Worm (Caenorhabditis elegans) whole organism, L1 larva: ENCODE results near the gene Y53F4B.25.
A peak's percentile ranks its signal among the peaks of the same experiment; 100 is the strongest.
"Not testable (repeated sequence)": the region's sequence is repeated elsewhere in the genome, so short reads cannot be mapped to it uniquely, and the experiment has no call there.

Source experiments
- C16A3.4 ChIP-seq: fragments of 150-350 bp; optimal IDR thresholded peaks from 2 replicates; lab custom pipeline; 2014; ENCODE audit warnings: missing biosample characterization, missing genetic modification characterization
- ama-1 ChIP-seq: fragments of 150-350 bp; optimal IDR thresholded peaks from 2 replicates; lab custom pipeline; 2014
- blmp-1 ChIP-seq: fragments of 150-350 bp; optimal IDR thresholded peaks from 2 replicates; lab custom pipeline; 2014; ENCODE audit warnings: missing biosample characterization, missing genetic modification characterization
- ceh-63 ChIP-seq: fragments of 200-800 bp; sonication (Bioruptor generic); optimal IDR thresholded peaks from 2 replicates; lab custom pipeline; 2018; ENCODE audit warnings: mild to moderate bottlenecking, missing genetic modification characterization, missing compliant biosample characterization
- ceh-8 ChIP-seq: fragments of 200-800 bp; sonication (Bioruptor generic); optimal IDR thresholded peaks from 2 replicates; lab custom pipeline; 2018; ENCODE audit warnings: mild to moderate bottlenecking, missing genetic modification characterization, moderate library complexity, missing compliant biosample characterization
- ceh-82 ChIP-seq, 3 experiments: fragments of 150-350 bp in 1 of 3; sonication (generic microtip) in 2 of 3; optimal IDR thresholded peaks; 2 replicates each; lab custom pipeline; 2014 to 2017; ENCODE audit warnings: missing biosample characterization in 3 of 3, missing genetic modification characterization in 3 of 3
- ceh-90 ChIP-seq: sonication (generic microtip); optimal IDR thresholded peaks from 2 replicates; lab custom pipeline; 2016; ENCODE audit warnings: missing genetic modification characterization, missing compliant biosample characterization
- ces-1 ChIP-seq: fragments of 150-350 bp; optimal IDR thresholded peaks from 2 replicates; lab custom pipeline; 2014; ENCODE audit warnings: missing biosample characterization, missing genetic modification reagents, missing genetic modification characterization
- dpl-1 ChIP-seq, 3 experiments: fragments of 150-350 bp in 2 of 3; sonication (generic microtip) in 1 of 3; optimal IDR thresholded peaks; 2 replicates each; lab custom pipeline; 2014 to 2017; ENCODE audit warnings: missing biosample characterization in 3 of 3, missing genetic modification characterization in 3 of 3, missing genetic modification reagents in 3 of 3
- dsc-1 ChIP-seq: sonication (generic microtip); optimal IDR thresholded peaks from 2 replicates; lab custom pipeline; 2016; ENCODE audit warnings: mild to moderate bottlenecking, missing genetic modification characterization, missing compliant biosample characterization
- efl-1 ChIP-seq, 4 experiments: fragments of 150-350 bp; optimal IDR thresholded peaks in 3 of 4; peaks in 1 of 4; 1 replicate in 1 of 4; 2 replicates in 3 of 4; lab custom pipeline; 2014; ENCODE audit warnings: missing biosample characterization in 2 of 4, missing genetic modification characterization in 2 of 4, missing genetic modification reagents in 2 of 4
- egl-27 ChIP-seq, 2 experiments: fragments of 150-350 bp in 1 of 2; sonication (generic microtip); optimal IDR thresholded peaks; 3 replicates each; lab custom pipeline; 2017 to 2018; ENCODE audit warnings: missing biosample characterization in 2 of 2, missing genetic modification characterization in 2 of 2, missing genetic modification reagents in 2 of 2
- elt-2 ChIP-seq: sonication (generic microtip); optimal IDR thresholded peaks from 2 replicates; lab custom pipeline; 2016; ENCODE audit warnings: missing genetic modification characterization, mild to moderate bottlenecking, inconsistent platforms, missing compliant biosample characterization, missing genetic modification reagents
- ets-5 ChIP-seq: fragments of 200-800 bp; sonication (Bioruptor generic); IDR thresholded peaks from 2 replicates; pipeline ENCODE4 v1.3.6; 2022; ENCODE audit warnings: missing genetic modification characterization, missing compliant biosample characterization
- fkh-8 ChIP-seq: sonication (generic microtip); optimal IDR thresholded peaks from 2 replicates; lab custom pipeline; 2016; ENCODE audit warnings: mild to moderate bottlenecking, missing genetic modification characterization, missing compliant biosample characterization
- fos-1 ChIP-seq: fragments of 150-350 bp; optimal IDR thresholded peaks from 2 replicates; lab custom pipeline; 2014; ENCODE audit warnings: missing biosample characterization, missing genetic modification characterization
- jun-1 ChIP-seq: fragments of 150-350 bp; optimal IDR thresholded peaks from 2 replicates; lab custom pipeline; 2014; ENCODE audit warnings: missing biosample characterization, missing genetic modification reagents, missing genetic modification characterization
- lin-13 ChIP-seq: fragments of 150-350 bp; optimal IDR thresholded peaks from 2 replicates; lab custom pipeline; 2014; ENCODE audit warnings: missing biosample characterization, missing genetic modification reagents, missing genetic modification characterization
- lin-14 ChIP-seq: fragments of 200-800 bp; sonication (Bioruptor generic); optimal IDR thresholded peaks from 2 replicates; lab custom pipeline; 2018; ENCODE audit warnings: mild to moderate bottlenecking, missing genetic modification characterization, moderate library complexity, missing compliant biosample characterization
- lin-15B ChIP-seq: fragments of 150-350 bp; sonication (generic microtip); optimal IDR thresholded peaks from 3 replicates; lab custom pipeline; 2014; ENCODE audit warnings: missing biosample characterization, missing genetic modification characterization
- lin-35 ChIP-seq, 2 experiments: fragments of 150-350 bp; optimal IDR thresholded peaks; 2 replicates each; lab custom pipeline; 2014; ENCODE audit warnings: missing biosample characterization in 2 of 2, missing genetic modification characterization in 2 of 2, missing genetic modification reagents in 2 of 2
- lin-39 ChIP-seq: fragments of 150-350 bp; optimal IDR thresholded peaks from 2 replicates; lab custom pipeline; 2014; ENCODE audit warnings: missing biosample characterization, missing genetic modification reagents, missing genetic modification characterization
- mab-9 ChIP-seq: fragments of 200-800 bp; sonication (Bioruptor generic); IDR thresholded peaks from 2 replicates; pipeline ENCODE4 v1.3.6; 2022; ENCODE audit warnings: missing genetic modification reagents, missing genetic modification characterization, missing compliant biosample characterization
- mdl-1 ChIP-seq, 2 experiments: fragments of 150-350 bp; optimal IDR thresholded peaks; 2 replicates each; lab custom pipeline; 2014 to 2017; ENCODE audit warnings: missing biosample characterization in 2 of 2, missing genetic modification characterization in 2 of 2, inconsistent platforms in 1 of 2
- nhr-11 ChIP-seq: fragments of 150-350 bp; optimal IDR thresholded peaks from 2 replicates; lab custom pipeline; 2014; ENCODE audit warnings: missing biosample characterization, missing genetic modification characterization
- nhr-237 ChIP-seq: fragments of 150-350 bp; optimal IDR thresholded peaks from 2 replicates; lab custom pipeline; 2014; ENCODE audit warnings: missing biosample characterization, missing genetic modification characterization
- nhr-47 ChIP-seq: sonication (generic microtip); optimal IDR thresholded peaks from 2 replicates; lab custom pipeline; 2016; ENCODE audit warnings: mild to moderate bottlenecking, missing genetic modification characterization, moderate library complexity, missing compliant biosample characterization
- nhr-76 ChIP-seq: sonication (generic microtip); optimal IDR thresholded peaks from 2 replicates; lab custom pipeline; 2017; ENCODE audit warnings: missing biosample characterization, missing genetic modification characterization
- nhr-77 ChIP-seq: fragments of 150-350 bp; optimal IDR thresholded peaks from 2 replicates; lab custom pipeline; 2014; ENCODE audit warnings: missing biosample characterization, missing genetic modification characterization
- nhr-85 ChIP-seq: sonication (generic microtip); peaks from one replicate; lab custom pipeline; 2016; ENCODE audit warnings: missing genetic modification characterization, inconsistent platforms, missing compliant biosample characterization
- rnt-1 ChIP-seq: sonication (generic microtip); optimal IDR thresholded peaks from 2 replicates; lab custom pipeline; 2016; ENCODE audit warnings: mild to moderate bottlenecking, missing genetic modification characterization, moderate library complexity, missing compliant biosample characterization
- snpc-4 ChIP-seq: fragments of 150-350 bp; optimal IDR thresholded peaks from 2 replicates; lab custom pipeline; 2014; ENCODE audit warnings: missing biosample characterization, missing genetic modification characterization
- snu-23 ChIP-seq: sonication (generic microtip); optimal IDR thresholded peaks from 2 replicates; lab custom pipeline; 2016; ENCODE audit warnings: missing genetic modification characterization, missing compliant biosample characterization
- swsn-7 ChIP-seq: sonication (generic microtip); optimal IDR thresholded peaks from 2 replicates; lab custom pipeline; 2016; ENCODE audit warnings: missing genetic modification characterization, missing compliant biosample characterization
- tbx-2 ChIP-seq: sonication (generic microtip); optimal IDR thresholded peaks from 2 replicates; lab custom pipeline; 2016; ENCODE audit warnings: missing genetic modification characterization, missing compliant biosample characterization
- tlp-1 ChIP-seq: fragments of 150-350 bp; optimal IDR thresholded peaks from 2 replicates; lab custom pipeline; 2014; ENCODE audit warnings: missing biosample characterization, missing genetic modification characterization
- unc-30 ChIP-seq: sonication (generic microtip); optimal IDR thresholded peaks from 2 replicates; lab custom pipeline; 2017; ENCODE audit warnings: missing biosample characterization, missing genetic modification characterization
- unc-98 ChIP-seq: fragments of 200-800 bp; sonication (Bioruptor generic); IDR thresholded peaks from 2 replicates; pipeline ENCODE4 v1.3.6; 2022; ENCODE audit warnings: missing genetic modification characterization, missing compliant biosample characterization
- vab-15 ChIP-seq: sonication (generic microtip); optimal IDR thresholded peaks from 2 replicates; lab custom pipeline; 2017; ENCODE audit warnings: missing genotype, mild to moderate bottlenecking, missing genetic modification characterization, missing compliant biosample characterization
- xbp-1 ChIP-seq: sonication (generic microtip); optimal IDR thresholded peaks from 2 replicates; lab custom pipeline; 2016; ENCODE audit warnings: missing genetic modification characterization, missing compliant biosample characterization
- zag-1 ChIP-seq: fragments of 150-350 bp; optimal IDR thresholded peaks from 2 replicates; lab custom pipeline; 2014; ENCODE audit warnings: missing biosample characterization, missing genetic modification characterization
- zip-4 ChIP-seq: fragments of 200-800 bp; sonication (Bioruptor generic); optimal IDR thresholded peaks from 2 replicates; lab custom pipeline; 2018; ENCODE audit warnings: mild to moderate bottlenecking, missing genetic modification characterization, moderate library complexity, missing compliant biosample characterization

The Y53F4B.25 gene

DNA sequence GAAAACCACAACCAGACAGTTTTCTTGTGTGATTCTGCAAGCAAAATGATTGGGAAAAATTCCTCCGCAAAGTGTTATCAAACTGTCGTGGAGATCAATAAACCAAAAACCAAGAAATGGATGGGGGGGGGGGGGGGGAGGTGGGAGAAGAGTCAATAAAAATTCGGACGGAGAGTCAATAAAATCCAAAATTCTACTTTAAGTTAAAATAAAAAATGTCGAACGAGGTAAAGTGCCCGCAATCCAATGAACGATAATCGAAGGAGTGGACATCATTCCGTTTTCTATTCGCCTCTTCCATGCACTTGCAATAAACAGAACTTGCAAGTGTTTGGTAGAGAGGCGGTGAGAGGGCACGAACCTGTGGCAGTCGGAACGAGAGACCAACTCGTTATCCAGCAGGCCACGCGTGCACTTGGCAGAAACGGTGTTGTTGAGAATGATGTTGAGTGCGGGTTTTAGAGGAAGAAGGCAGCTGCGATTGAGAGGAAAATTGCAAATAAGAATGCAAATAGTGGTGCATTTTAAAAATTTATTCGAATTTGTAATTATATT, 29.8 kb downstream of the Y53F4B.25 start, which contains the start of gene gst-27 (continued):
- TF ChIP-seq xbp-1 (tag; lab: Kevin White, UChicago) (peak; percentile 70), vab-15 (tag; lab: Kevin White, UChicago) (no peak), jun-1 (tag; lab: Kevin White, UChicago) (peak; percentile 60), swsn-7 (peak; percentile 86), nhr-76 (tag; lab: Kevin White, UChicago) (peak; percentile 73), elt-2 (tag; lab: Kevin White, UChicago) (peak; percentile 55), C16A3.4 (tag; lab: Kevin White, UChicago) (peak; percentile 92), fos-1 (tag; lab: Kevin White, UChicago) (peak; percentile 83), ama-1 (peak; percentile 14), unc-30 (tag; lab: Kevin White, UChicago) (no peak), nhr-11 (tag; lab: Kevin White, UChicago) (peak; percentile 18), lin-35 (GFP tag; optimal IDR thresholded peaks at IDR 0.05; lab: Kevin White, UChicago) (peak; percentile 80 to 90), dpl-1 (GFP tag; optimal IDR thresholded peaks at IDR 0.05; lab: Kevin White, UChicago) (peak; percentile 59 to 74 (median 67))

DNA sequence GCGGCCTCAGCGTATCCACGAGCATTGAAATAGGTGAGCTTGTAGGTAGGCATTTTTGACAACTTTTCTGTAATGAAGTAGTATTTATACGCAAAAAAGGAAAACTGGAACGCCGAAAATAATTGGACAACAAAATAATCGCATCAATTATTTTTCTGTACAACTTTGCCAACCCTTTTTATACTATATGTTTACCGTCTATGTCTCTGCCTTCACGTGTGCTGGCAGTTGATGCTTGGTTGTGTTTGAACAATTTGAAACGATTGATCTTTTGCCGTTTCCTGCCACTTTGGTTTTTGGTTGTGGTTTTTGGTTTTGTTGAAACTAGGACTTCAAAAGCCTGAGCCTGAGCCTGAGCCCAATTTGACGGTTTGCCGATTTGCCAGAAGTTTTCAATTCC, 31.4 kb downstream of the Y53F4B.25 start, which contains the start of gene gst-28:
Gene gst-28, minus strand, starts transcription at position 238 of the 400 bp plus-strand sequence.
- TF ChIP-seq lin-15B (tag; lab: Kevin White, UChicago) (no peak), ets-5 (GFP tag; lab: Robert Waterston, UW) (no peak), fkh-8 (tag; lab: Kevin White, UChicago) (no peak), mdl-1 (tag; optimal IDR thresholded peaks at IDR 0.05; lab: Kevin White, UChicago) (peak in 1 of 2 experiments; percentile 40), zip-4 (GFP tag; lab: Kevin White, UChicago) (no peak), unc-98 (GFP tag; lab: Robert Waterston, UW) (no peak), lin-35 (GFP tag; optimal IDR thresholded peaks at IDR 0.05; lab: Kevin White, UChicago) (peak in 1 of 2 experiments; percentile 7), tlp-1 (no peak), ceh-90 (no peak)

DNA sequence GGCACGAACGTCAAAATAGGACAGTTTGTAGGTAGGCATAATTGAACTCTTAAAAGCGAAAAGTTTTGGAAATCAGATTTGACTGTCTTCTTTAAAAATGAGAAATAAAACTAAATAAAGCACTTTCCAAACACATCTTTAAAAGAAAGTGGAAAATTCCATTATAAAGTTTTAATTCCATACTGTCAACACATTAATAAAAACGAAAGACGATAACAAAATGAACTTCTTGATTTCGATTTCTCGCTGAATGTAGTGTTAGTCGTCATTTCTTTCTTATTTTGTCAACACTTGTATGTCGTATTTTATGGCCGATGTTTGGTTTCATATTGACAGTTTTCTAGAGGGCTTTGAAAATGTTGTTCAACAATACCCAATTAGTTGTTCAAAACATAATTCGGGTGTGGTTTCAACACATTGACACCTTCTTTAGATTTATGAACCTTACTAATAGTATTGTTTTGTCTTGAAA, 33.9 kb downstream of the Y53F4B.25 start, which contains the start of gene gst-29:
Gene gst-29, minus strand, starts transcription at position 51 of the 472 bp plus-strand sequence.
- TF ChIP-seq swsn-7 (no peak), nhr-85 (tag; lab: Kevin White, UChicago) (peak; percentile 34)

DNA sequence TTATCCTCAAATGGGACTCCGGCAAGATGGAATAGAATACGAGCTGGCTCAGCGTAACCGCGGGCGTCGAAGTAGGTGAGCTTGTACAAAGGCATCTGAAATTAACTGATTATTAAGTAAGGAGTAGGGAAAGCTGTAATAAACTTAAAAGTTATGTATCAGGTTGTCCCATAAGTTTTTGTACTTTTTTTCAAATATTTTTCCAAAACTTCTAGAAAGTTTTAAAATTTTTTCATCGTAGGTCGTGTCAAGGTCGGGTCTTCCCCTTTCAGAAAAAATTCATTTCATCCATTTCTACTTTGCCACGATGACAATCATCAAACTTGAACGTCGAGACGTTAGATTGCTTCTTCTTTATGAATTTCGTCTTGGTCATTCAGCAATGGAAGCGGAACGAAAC, 35.8 kb downstream of the Y53F4B.25 start, which contains the start of gene gst-39:
Gene gst-39, minus strand, starts transcription at position 101 of the 400 bp plus-strand sequence.
- TF ChIP-seq mdl-1 (tag; optimal IDR thresholded peaks at IDR 0.05; lab: Kevin White, UChicago); mab-9 (GFP tag; lab: Robert Waterston, UW); ama-1: not testable (repeated sequence)

DNA sequence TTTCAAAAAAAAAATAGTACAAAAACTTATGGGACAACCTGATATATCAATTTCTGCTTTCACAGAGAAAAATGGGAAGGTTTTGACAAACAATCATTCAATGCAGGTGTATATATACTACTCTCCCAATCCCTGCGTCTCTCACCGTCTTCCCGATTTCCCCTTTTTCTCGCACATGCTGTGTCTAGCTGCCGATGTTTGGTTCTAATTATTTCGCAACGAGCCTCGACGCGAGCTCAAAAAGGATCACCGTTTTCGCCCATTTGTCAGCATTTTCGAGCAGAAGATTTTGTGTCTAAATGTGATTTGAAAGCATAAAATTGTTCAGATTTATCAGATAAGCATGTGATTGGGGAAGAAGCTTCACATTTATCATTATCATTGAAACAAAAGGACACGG, 37.2 kb downstream of the Y53F4B.25 start:
- TF ChIP-seq zip-4 (GFP tag; lab: Kevin White, UChicago), result peak; percentile 34
- peak; percentile 40 for TF ChIP-seq snu-23 (GFP tag; lab: Kevin White, UChicago)
- no peak for TF ChIP-seq lin-13 (GFP tag; lab: Kevin White, UChicago)
- TF ChIP-seq nhr-77 (tag; lab: Kevin White, UChicago), result peak; percentile 27
- TF ChIP-seq nhr-47 (tag; lab: Kevin White, UChicago), result peak; percentile 30
- TF ChIP-seq ces-1 (GFP tag; lab: Kevin White, UChicago), result no peak
- peak; percentile 23 for TF ChIP-seq jun-1 (tag; lab: Kevin White, UChicago)
- TF ChIP-seq ceh-90, result no peak
- TF ChIP-seq lin-39 (tag; lab: Kevin White, UChicago), result no peak
- peak; percentile 11 for TF ChIP-seq snpc-4 (tag; lab: Kevin White, UChicago)
- TF ChIP-seq mdl-1 (tag; optimal IDR thresholded peaks at IDR 0.05; lab: Kevin White, UChicago), result peak in 1 of 2 experiments; percentile 35
- no peak for TF ChIP-seq ceh-63 (GFP tag; lab: Kevin White, UChicago)
- TF ChIP-seq fkh-8 (tag; lab: Kevin White, UChicago), result peak; percentile 83
- TF ChIP-seq blmp-1 (tag; lab: Kevin White, UChicago), result peak; percentile 27
- no peak for TF ChIP-seq zag-1
- no peak for TF ChIP-seq vab-15 (tag; lab: Kevin White, UChicago)
- TF ChIP-seq ceh-82 (tag; optimal IDR thresholded peaks at IDR 0.05; lab: Kevin White, UChicago), result peak; percentile 3 to 38 (median 17)
- peak; percentile 62 for TF ChIP-seq ceh-8 (GFP tag; lab: Kevin White, UChicago)
- TF ChIP-seq rnt-1 (tag; lab: Kevin White, UChicago), result peak; percentile 8
- TF ChIP-seq lin-14 (GFP tag; lab: Kevin White, UChicago), result peak; percentile 57
- no peak for TF ChIP-seq egl-27 (tag; optimal IDR thresholded peaks at IDR 0.05; lab: Kevin White, UChicago)
- peak; percentile 23 for TF ChIP-seq nhr-237
- no peak for TF ChIP-seq tbx-2
- TF ChIP-seq swsn-7, result peak; percentile 38
- TF ChIP-seq lin-35 (GFP tag; optimal IDR thresholded peaks at IDR 0.05; lab: Kevin White, UChicago), result peak; percentile 1 to 41
- TF ChIP-seq dsc-1 (tag; lab: Kevin White, UChicago), result peak; percentile 25
- TF ChIP-seq efl-1 (optimal IDR thresholded peaks at IDR 0.05; lab: Kevin White, UChicago), result peak; percentile 34 to 54
- TF ChIP-seq efl-1 (GFP tag; optimal IDR thresholded peaks at IDR 0.05 in 1 of 2; lab: Kevin White, UChicago), result peak; percentile 30 to 92
